Worm (Caenorhabditis elegans): ENCODE data around the gene gop-3.

The gop-3 gene

DNA sequence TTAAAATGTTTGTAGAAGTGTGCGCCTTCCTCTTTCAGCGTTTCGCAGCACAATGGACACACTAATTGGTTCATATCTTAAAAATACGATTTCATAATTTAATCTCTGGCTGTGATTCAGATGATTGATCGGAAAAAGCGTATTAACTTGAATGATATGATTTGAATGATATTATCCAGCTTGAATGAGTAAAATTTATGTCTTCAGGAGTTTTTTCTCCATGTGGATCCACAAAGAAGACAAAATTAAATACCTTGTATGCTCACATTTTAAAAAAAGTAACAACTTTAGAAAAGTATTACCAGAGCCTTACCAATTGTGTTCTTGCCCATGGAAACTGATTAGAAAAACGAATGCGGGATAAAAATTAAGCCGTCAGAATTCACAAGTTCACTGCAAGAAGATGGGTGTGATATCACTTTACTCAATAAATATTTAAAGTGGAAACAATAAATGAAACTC, 12.9 kb downstream of the gop-3 start, which contains the start of gene ztf-8:
TSS of gene ztf-8 (minus strand) at position 76 of the 462 bp plus-strand sequence.
- TF ChIP-seq W03F9.2 (tag; optimal IDR thresholded peaks at IDR 0.05) (no peak), dao-5 (tag; optimal IDR thresholded peaks at IDR 0.05) (no peak), him-1 (tag; optimal IDR thresholded peaks at IDR 0.05) (no peak)

DNA sequence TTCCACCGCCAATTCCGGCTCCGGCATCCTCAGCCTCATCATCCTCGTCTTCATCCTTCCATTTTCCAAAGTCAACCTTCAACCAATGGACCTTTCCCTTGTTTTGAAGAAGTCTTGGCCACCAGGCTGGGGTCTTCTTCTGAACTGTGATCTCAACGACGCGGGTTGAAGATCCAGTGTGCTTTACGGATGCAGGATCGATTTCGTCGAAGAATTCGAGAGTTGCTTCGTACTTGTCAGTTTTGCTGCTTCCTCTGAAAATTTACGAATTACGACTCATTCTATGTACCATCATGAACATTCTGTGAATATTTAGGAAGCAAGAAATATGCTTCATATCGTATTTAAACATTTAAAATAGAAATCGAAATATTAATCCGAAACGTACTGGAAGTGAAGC, 13.8 kb downstream of the gop-3 start:
- TF ChIP-seq him-1 (tag; optimal IDR thresholded peaks at IDR 0.05) = no peak
- TF ChIP-seq dao-5 (tag; optimal IDR thresholded peaks at IDR 0.05) = no peak
- no peak for TF ChIP-seq W03F9.2 (tag; optimal IDR thresholded peaks at IDR 0.05)

- TF ChIP-seq him-1 (tag; optimal IDR thresholded peaks at IDR 0.05) = no peak
- TF ChIP-seq W03F9.2 (tag; optimal IDR thresholded peaks at IDR 0.05) = peak; percentile 75
Measured at ce11 chrIII:5274715-5275355, 14.3 kb downstream of the gop-3 start, which contains the start of the genes daf-41 and toc-1. TSS of gene daf-41 (minus strand) at chrIII:5274765. TSS of gene toc-1 (plus strand) at chrIII:5275251.

ce11 chrIII:5277740-5278139, 17.2 kb downstream of the gop-3 start, which contains the start of gene clk-1:
TSS of gene clk-1 (plus strand) at chrIII:5277894.
- no peak for TF ChIP-seq him-1 (tag; optimal IDR thresholded peaks at IDR 0.05)

- no peak for TF ChIP-seq dao-5 (tag; optimal IDR thresholded peaks at IDR 0.05)
- TF ChIP-seq him-1 (tag; optimal IDR thresholded peaks at IDR 0.05) = no peak
- no peak for TF ChIP-seq W03F9.2 (tag; optimal IDR thresholded peaks at IDR 0.05)
Measured at ce11 chrIII:5280228-5280627, 19.7 kb downstream of the gop-3 start.

ce11 chrIII:5285484-5285883, 25.0 kb downstream of the gop-3 start:
- TF ChIP-seq W03F9.2 (tag; optimal IDR thresholded peaks at IDR 0.05) (no peak), him-1 (tag; optimal IDR thresholded peaks at IDR 0.05) (no peak)

- TF ChIP-seq dao-5 (tag; optimal IDR thresholded peaks at IDR 0.05) (no peak), W03F9.2 (tag; optimal IDR thresholded peaks at IDR 0.05) (no peak)
Measured at ce11 chrIII:5286205-5286604, 25.7 kb downstream of the gop-3 start, which contains the start of gene ZC395.11. TSS of gene ZC395.11 (minus strand) at chrIII:5286305.

- no peak for TF ChIP-seq W03F9.2 (tag; optimal IDR thresholded peaks at IDR 0.05)
- no peak for TF ChIP-seq dao-5 (tag; optimal IDR thresholded peaks at IDR 0.05)
- TF ChIP-seq him-1 (tag; optimal IDR thresholded peaks at IDR 0.05) = no peak
Measured at ce11 chrIII:5287877-5288276, 27.4 kb downstream of the gop-3 start, which contains the start of gene T15B12.1. TSS of gene T15B12.1 (plus strand) at chrIII:5288177.

- TF ChIP-seq him-1 (tag; optimal IDR thresholded peaks at IDR 0.05) (no peak), W03F9.2 (tag; optimal IDR thresholded peaks at IDR 0.05) (no peak), dao-5 (tag; optimal IDR thresholded peaks at IDR 0.05) (no peak)
Measured at ce11 chrIII:5290230-5290629, 29.7 kb downstream of the gop-3 start.

ce11 chrIII:5291281-5291680, 30.8 kb downstream of the gop-3 start:
- no peak for TF ChIP-seq dao-5 (tag; optimal IDR thresholded peaks at IDR 0.05)
- TF ChIP-seq W03F9.2 (tag; optimal IDR thresholded peaks at IDR 0.05) = no peak
- TF ChIP-seq him-1 (tag; optimal IDR thresholded peaks at IDR 0.05) = no peak

DNA sequence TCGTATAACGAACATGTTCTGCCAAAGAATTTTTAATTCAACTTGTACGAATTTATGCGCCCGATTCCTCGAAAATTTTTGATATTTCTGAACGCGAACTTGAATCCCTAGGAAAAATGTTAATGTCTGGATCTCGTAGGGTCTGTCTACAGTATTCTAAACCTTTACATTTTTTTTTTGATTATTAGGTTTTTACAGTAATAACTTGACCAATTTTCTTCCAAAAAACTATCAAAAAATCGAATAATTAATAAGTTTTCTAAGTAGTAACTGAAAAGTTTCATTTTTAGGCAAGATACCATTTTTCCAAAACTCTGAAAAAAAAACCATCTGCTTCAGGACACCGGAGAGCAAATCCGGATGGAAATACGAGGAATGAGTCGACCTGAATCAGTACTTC, 33.8 kb downstream of the gop-3 start:
- TF ChIP-seq W03F9.2 (tag; optimal IDR thresholded peaks at IDR 0.05) (no peak), dao-5 (tag; optimal IDR thresholded peaks at IDR 0.05) (no peak), him-1 (tag; optimal IDR thresholded peaks at IDR 0.05) (no peak)

ce11 chrIII:5294867-5295266, 34.4 kb downstream of the gop-3 start:
- TF ChIP-seq W03F9.2 (tag; optimal IDR thresholded peaks at IDR 0.05) = no peak
- peak; percentile 73 for TF ChIP-seq dao-5 (tag; optimal IDR thresholded peaks at IDR 0.05)
- TF ChIP-seq him-1 (tag; optimal IDR thresholded peaks at IDR 0.05) = peak; percentile 67

DNA sequence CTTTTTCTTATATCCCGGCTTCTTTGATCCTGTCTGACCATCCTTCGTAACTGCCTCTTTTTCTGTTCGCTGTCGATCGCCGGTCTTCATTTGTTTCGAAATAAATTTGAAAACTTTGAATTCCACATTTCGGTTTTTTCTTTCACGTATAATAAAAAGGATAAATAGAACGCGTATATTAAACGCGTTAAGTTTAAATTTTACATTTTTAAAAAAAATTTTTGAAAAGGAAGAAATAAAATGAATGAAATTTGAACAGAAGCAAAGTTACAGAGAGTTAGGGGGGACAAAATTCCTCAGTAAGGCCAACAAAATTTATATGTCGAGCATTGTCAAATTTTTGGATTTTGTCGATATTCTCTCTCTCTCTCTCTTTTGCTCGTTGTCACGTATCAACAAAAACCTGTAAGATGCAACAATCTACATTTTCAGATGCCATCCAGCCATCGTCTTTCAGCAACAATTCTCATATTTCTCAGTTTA, 41.3 kb downstream of the gop-3 start, which contains the start of the genes T15B12.2 and F52C9.5:
TSS of gene T15B12.2 (minus strand) at position 101 of the 483 bp plus-strand sequence.
TSS of gene F52C9.5 (plus strand) at position 433 of the 483 bp plus-strand sequence.
- TF ChIP-seq dao-5 (tag; optimal IDR thresholded peaks at IDR 0.05) (no peak), him-1 (tag; optimal IDR thresholded peaks at IDR 0.05) (no peak), W03F9.2 (tag; optimal IDR thresholded peaks at IDR 0.05) (no peak)

DNA sequence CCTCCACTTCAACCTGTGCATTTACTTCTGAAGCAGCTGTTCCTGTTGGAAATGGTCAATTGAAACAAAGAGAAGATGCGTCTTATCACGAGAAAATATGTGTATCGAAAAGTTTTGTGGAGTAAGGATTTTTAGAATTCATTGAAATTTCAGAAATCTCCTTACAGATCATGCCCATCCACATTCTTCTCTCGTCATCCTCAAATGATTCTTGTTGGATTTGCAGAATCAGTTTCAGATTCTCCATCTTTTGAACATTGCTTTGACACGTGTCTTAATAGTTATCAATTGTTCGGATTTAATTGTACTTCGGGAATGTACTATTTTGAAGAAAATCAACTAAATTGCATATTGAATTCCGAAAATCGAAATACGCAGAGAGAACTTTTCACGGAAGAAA, 43.5 kb downstream of the gop-3 start:
- TF ChIP-seq him-1 (tag; optimal IDR thresholded peaks at IDR 0.05) = no peak
- TF ChIP-seq dao-5 (tag; optimal IDR thresholded peaks at IDR 0.05) = no peak
- no peak for TF ChIP-seq W03F9.2 (tag; optimal IDR thresholded peaks at IDR 0.05)

DNA sequence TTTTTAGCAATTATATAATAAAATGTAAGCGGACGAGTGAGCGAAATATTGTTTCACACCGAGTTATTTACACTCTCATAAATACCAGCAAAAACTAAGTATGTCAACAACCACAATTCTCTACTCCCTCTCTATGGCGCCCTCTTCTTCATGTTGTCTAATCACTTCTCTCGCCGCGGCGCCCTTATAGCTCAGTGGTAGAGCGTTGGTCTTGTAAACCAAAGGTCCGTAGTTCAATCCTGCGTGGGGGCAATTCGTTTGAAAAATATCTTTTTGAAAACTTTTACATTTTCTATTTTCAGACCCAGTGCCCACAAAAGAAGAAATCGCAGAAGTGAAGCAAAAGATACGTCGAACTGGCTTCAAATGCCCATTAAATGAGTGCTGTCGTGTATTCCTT, 45.2 kb downstream of the gop-3 start:
- TF ChIP-seq him-1 (tag; optimal IDR thresholded peaks at IDR 0.05) (peak; percentile 53), W03F9.2 (tag; optimal IDR thresholded peaks at IDR 0.05) (peak; percentile 23), dao-5 (tag; optimal IDR thresholded peaks at IDR 0.05) (peak; percentile 66)
